Worm (Caenorhabditis elegans): ENCODE data around the gene K08F9.1.

ce11 chrV:15136772-15137171 is 6.4 kb downstream of the K08F9.1 start, which contains the start of gene aipl-1:
- TF ChIP-seq him-1 (tag; optimal IDR thresholded peaks at IDR 0.05) (no peak), W03F9.2 (tag; optimal IDR thresholded peaks at IDR 0.05) (peak; percentile 65), dao-5 (tag; optimal IDR thresholded peaks at IDR 0.05) (no peak)
